Fruit fly (Drosophila melanogaster) whole organism, embryonic: Measurements from ENCODE around the gene CG14515.

Source experiments
- Abd-B ChIP-seq: fragments of 200-800 bp; sonication (Bioruptor generic); optimal IDR thresholded peaks from 2 replicates; lab custom pipeline; 2018; ENCODE audit warnings: missing biosample characterization, mild to moderate bottlenecking, missing genetic modification characterization, moderate library complexity
- BEAF-32 ChIP-seq: fragments of 200-800 bp; sonication (Bioruptor generic); optimal IDR thresholded peaks from 3 replicates; lab custom pipeline; 2017; ENCODE audit warnings: missing biosample characterization, missing genetic modification characterization, mild to moderate bottlenecking, moderate library complexity, missing genetic modification reagents
- Blimp-1 ChIP-seq: fragments of 200-800 bp; sonication (Bioruptor generic); optimal IDR thresholded peaks from 3 replicates; lab custom pipeline; 2018; ENCODE audit warnings: missing biosample characterization, missing genetic modification characterization, mild to moderate bottlenecking, moderate library complexity, missing genetic modification reagents
- CG10274 ChIP-seq: fragments of 200-800 bp; sonication (Bioruptor generic); optimal IDR thresholded peaks from 3 replicates; lab custom pipeline; 2017; ENCODE audit warnings: missing biosample characterization, mild to moderate bottlenecking, missing genetic modification characterization
- CG10654 ChIP-seq: fragments of 200-800 bp; sonication (Bioruptor generic); optimal IDR thresholded peaks from 2 replicates; lab custom pipeline; 2016; ENCODE audit warnings: missing biosample characterization, missing genetic modification characterization
- CG10979 ChIP-seq: fragments of 200-800 bp; sonication (Bioruptor generic); optimal IDR thresholded peaks from 2 replicates; lab custom pipeline; 2018; ENCODE audit warnings: missing biosample characterization, mild to moderate bottlenecking, missing genetic modification characterization, moderate library complexity
- CG11723 ChIP-seq: fragments of 200-800 bp; sonication (Bioruptor generic); optimal IDR thresholded peaks from 2 replicates; lab custom pipeline; 2017; ENCODE audit warnings: missing biosample characterization, mild to moderate bottlenecking, missing genetic modification characterization
- CG13123 ChIP-seq: fragments of 200-800 bp; sonication (Bioruptor generic); optimal IDR thresholded peaks from 2 replicates; lab custom pipeline; 2016; ENCODE audit warnings: missing biosample characterization, missing genetic modification characterization
- CG14014 ChIP-seq: fragments of 200-800 bp; sonication (Bioruptor generic); IDR thresholded peaks from 2 replicates; pipeline ENCODE4 v1.3.6; 2022; ENCODE audit warnings: missing biosample characterization, missing genetic modification characterization
- CG15011 ChIP-seq: fragments of 200-800 bp; sonication (Bioruptor generic); optimal IDR thresholded peaks from 3 replicates; lab custom pipeline; 2018; ENCODE audit warnings: missing biosample characterization, mild to moderate bottlenecking, missing genetic modification characterization
- CG15514 ChIP-seq: fragments of 200-800 bp; sonication (Bioruptor generic); optimal IDR thresholded peaks from 3 replicates; lab custom pipeline; 2017; ENCODE audit warnings: missing biosample characterization, missing genetic modification characterization, mild to moderate bottlenecking, moderate library complexity, missing genetic modification reagents
- CG17186 ChIP-seq: fragments of 200-800 bp; sonication (Bioruptor generic); optimal IDR thresholded peaks from 3 replicates; lab custom pipeline; 2017; ENCODE audit warnings: missing biosample characterization, missing genetic modification reagents, missing genetic modification characterization
- CG2889 ChIP-seq: fragments of 200-800 bp; sonication (Bioruptor generic); IDR thresholded peaks from 3 replicates; pipeline ENCODE4 v1.3.6; 2022; ENCODE audit warnings: missing biosample characterization, missing genetic modification characterization
- CG4282 ChIP-seq: fragments of 200-800 bp; sonication (Bioruptor generic); optimal IDR thresholded peaks from 2 replicates; lab custom pipeline; 2016; ENCODE audit warnings: missing biosample characterization, missing genetic modification characterization
- CG4404 ChIP-seq: fragments of 200-800 bp; sonication (Bioruptor generic); IDR thresholded peaks from 2 replicates; pipeline ENCODE4 v1.3.6; 2022; ENCODE audit warnings: missing biosample characterization, missing genetic modification characterization
- CG4730 ChIP-seq: fragments of 200-800 bp; sonication (Bioruptor generic); IDR thresholded peaks from 2 replicates; pipeline ENCODE4 v1.3.6; 2022; ENCODE audit warnings: missing biosample characterization, missing genetic modification characterization
- CG6813 ChIP-seq: fragments of 200-800 bp; sonication (Bioruptor generic); optimal IDR thresholded peaks from 2 replicates; lab custom pipeline; 2017; ENCODE audit warnings: missing biosample characterization, missing genetic modification characterization, mild to moderate bottlenecking, moderate library complexity, missing genetic modification reagents
- CG8089 ChIP-seq: fragments of 200-800 bp; sonication (Bioruptor generic); optimal IDR thresholded peaks from 3 replicates; lab custom pipeline; 2016; ENCODE audit warnings: missing biosample characterization, missing genetic modification characterization
- CG9437 ChIP-seq: fragments of 200-800 bp; sonication (Bioruptor generic); optimal IDR thresholded peaks from 2 replicates; lab custom pipeline; 2018; ENCODE audit warnings: missing biosample characterization, mild to moderate bottlenecking, missing genetic modification characterization
- CG9727 ChIP-seq: fragments of 200-800 bp; sonication (Bioruptor generic); optimal IDR thresholded peaks from 3 replicates; lab custom pipeline; 2017; ENCODE audit warnings: missing biosample characterization, mild to moderate bottlenecking, missing genetic modification characterization
- Dll ChIP-seq: fragments of 200-800 bp; sonication (Bioruptor generic); IDR thresholded peaks from 4 replicates; pipeline ENCODE4 v1.3.6; 2022; ENCODE audit warnings: missing biosample characterization, missing genetic modification characterization; ENCODE audit not compliant: partially characterized antibody
- Dp ChIP-seq: fragments of 200-800 bp; sonication (Bioruptor generic); optimal IDR thresholded peaks from 2 replicates; lab custom pipeline; 2018; ENCODE audit warnings: missing biosample characterization, mild to moderate bottlenecking, missing genetic modification characterization, moderate library complexity
- Dref ChIP-seq: fragments of 200-800 bp; sonication (Bioruptor generic); IDR thresholded peaks from 2 replicates; pipeline ENCODE4 v1.3.6; 2022; ENCODE audit warnings: missing biosample characterization, missing genetic modification characterization
- Elba2 ChIP-seq: fragments of 200-800 bp; sonication (Bioruptor generic); optimal IDR thresholded peaks from 3 replicates; lab custom pipeline; 2016; ENCODE audit warnings: missing biosample characterization, missing genetic modification characterization
- Fer1 ChIP-seq: fragments of 200-800 bp; sonication (Bioruptor generic); optimal IDR thresholded peaks from 2 replicates; lab custom pipeline; 2017; ENCODE audit warnings: missing biosample characterization, mild to moderate bottlenecking, missing genetic modification characterization
- Gug ChIP-seq: fragments of 200-800 bp; sonication (Bioruptor generic); IDR thresholded peaks from 4 replicates; pipeline ENCODE4 v1.3.6; 2022; ENCODE audit warnings: missing biosample characterization, missing genetic modification characterization
- HLHmδ ChIP-seq: fragments of 200-800 bp; sonication (Bioruptor generic); optimal IDR thresholded peaks from 2 replicates; lab custom pipeline; 2018; ENCODE audit warnings: missing biosample characterization, mild to moderate bottlenecking, missing genetic modification characterization, moderate library complexity
- NK7.1 ChIP-seq: fragments of 200-800 bp; sonication (Bioruptor generic); optimal IDR thresholded peaks from 3 replicates; lab custom pipeline; 2016; ENCODE audit warnings: missing biosample characterization, missing genetic modification characterization
- Oaz ChIP-seq: fragments of 200-800 bp; sonication (Bioruptor generic); IDR thresholded peaks from 2 replicates; pipeline ENCODE4 v1.3.6; 2022; ENCODE audit warnings: missing biosample characterization, missing genetic modification characterization
- Sin3A ChIP-seq: fragments of >200 bp; optimal IDR thresholded peaks from 2 replicates; lab custom pipeline; 2018
- Sry-δ ChIP-seq: fragments of 200-800 bp; sonication (Bioruptor generic); optimal IDR thresholded peaks from 2 replicates; lab custom pipeline; 2016; ENCODE audit warnings: missing biosample characterization, missing genetic modification characterization
- ac ChIP-seq: fragments of 200-800 bp; sonication (Bioruptor generic); optimal IDR thresholded peaks from 3 replicates; lab custom pipeline; 2017; ENCODE audit warnings: missing biosample characterization, mild to moderate bottlenecking, missing genetic modification characterization
- al ChIP-seq: fragments of 200-800 bp; sonication (Bioruptor generic); IDR thresholded peaks from 2 replicates; pipeline ENCODE4 v1.3.6; 2022; ENCODE audit warnings: missing biosample characterization, missing genetic modification characterization
- croc ChIP-seq: fragments of 200-800 bp; sonication (Bioruptor generic); conservative IDR thresholded peaks from 3 replicates; pipeline ENCODE4 v1.3.6; 2022; ENCODE audit warnings: missing biosample characterization, missing genetic modification characterization
- crp ChIP-seq, 2 experiments: fragments of 200-800 bp; sonication (Bioruptor generic); optimal IDR thresholded peaks; 2 replicates in 1 of 2; 3 replicates in 1 of 2; lab custom pipeline; 2017; ENCODE audit warnings: missing biosample characterization in 2 of 2, missing genetic modification characterization in 2 of 2, mild to moderate bottlenecking in 1 of 2, moderate library complexity in 1 of 2
- dm ChIP-seq: fragments of 200-800 bp; sonication (Bioruptor generic); optimal IDR thresholded peaks from 3 replicates; lab custom pipeline; 2016; ENCODE audit warnings: missing biosample characterization, missing genetic modification characterization
- dmrt99B ChIP-seq: fragments of 200-800 bp; sonication (Bioruptor generic); optimal IDR thresholded peaks from 2 replicates; lab custom pipeline; 2018; ENCODE audit warnings: missing biosample characterization, mild to moderate bottlenecking, missing genetic modification characterization, moderate library complexity
- gce ChIP-seq: fragments of 200-800 bp; sonication (Bioruptor generic); IDR thresholded peaks from 3 replicates; pipeline ENCODE4 v1.3.6; 2022; ENCODE audit warnings: missing biosample characterization, missing genetic modification characterization
- inv ChIP-seq: fragments of 200-800 bp; sonication (Bioruptor generic); IDR thresholded peaks from 2 replicates; pipeline ENCODE4 v1.3.6; 2022; ENCODE audit warnings: missing biosample characterization, missing genetic modification characterization; ENCODE audit not compliant: partially characterized antibody
- lmd ChIP-seq: fragments of 200-800 bp; sonication (Bioruptor generic); IDR thresholded peaks from 2 replicates; pipeline ENCODE4 v1.3.6; 2022; ENCODE audit warnings: missing biosample characterization, missing genetic modification characterization
- mam ChIP-seq: fragments of 200-800 bp; sonication (Bioruptor generic); optimal IDR thresholded peaks from 3 replicates; lab custom pipeline; 2016; ENCODE audit warnings: missing biosample characterization, missing genetic modification characterization
- nerfin-2 ChIP-seq: fragments of 200-800 bp; sonication (Bioruptor generic); IDR thresholded peaks from 2 replicates; pipeline ENCODE4 v1.3.6; 2022; ENCODE audit warnings: missing biosample characterization, missing genetic modification characterization; ENCODE audit not compliant: partially characterized antibody
- nmo ChIP-seq: fragments of 200-800 bp; sonication (Bioruptor generic); optimal IDR thresholded peaks from 2 replicates; lab custom pipeline; 2018; ENCODE audit warnings: missing biosample characterization, mild to moderate bottlenecking, missing genetic modification characterization, moderate library complexity
- oc ChIP-seq: fragments of 200-800 bp; sonication (Bioruptor generic); optimal IDR thresholded peaks from 2 replicates; lab custom pipeline; 2018; ENCODE audit warnings: missing biosample characterization, mild to moderate bottlenecking, missing genetic modification characterization, moderate library complexity
- pnt ChIP-seq: fragments of 200-800 bp; sonication (Bioruptor generic); optimal IDR thresholded peaks from 3 replicates; lab custom pipeline; 2016; ENCODE audit warnings: missing biosample characterization, missing genetic modification characterization
- salm ChIP-seq: fragments of 200-800 bp; sonication (Bioruptor generic); optimal IDR thresholded peaks from 2 replicates; lab custom pipeline; 2018; ENCODE audit warnings: missing biosample characterization, mild to moderate bottlenecking, missing genetic modification characterization
- sna ChIP-seq: fragments of 200-800 bp; sonication (Bioruptor generic); IDR thresholded peaks from 2 replicates; pipeline ENCODE4 v1.3.6; 2022; ENCODE audit warnings: missing biosample characterization, missing genetic modification characterization; ENCODE audit not compliant: partially characterized antibody
- tll ChIP-seq, 2 experiments: fragments of 200-800 bp in 1 of 2; fragments of >200 bp in 1 of 2; sonication (Bioruptor generic) in 1 of 2; optimal IDR thresholded peaks; 2 replicates each; lab custom pipeline; 2017 to 2019; ENCODE audit warnings: missing biosample characterization in 2 of 2, missing genetic modification characterization in 2 of 2, mild to moderate bottlenecking in 1 of 2, moderate library complexity in 1 of 2
- unc-4 ChIP-seq: fragments of 200-800 bp; sonication (Bioruptor generic); IDR thresholded peaks from 2 replicates; pipeline ENCODE4 v1.3.6; 2022; ENCODE audit warnings: missing biosample characterization, missing genetic modification characterization; ENCODE audit not compliant: partially characterized antibody
- vvl ChIP-seq: fragments of 200-800 bp; sonication (Bioruptor generic); IDR thresholded peaks from 2 replicates; pipeline ENCODE4 v1.3.6; 2022; ENCODE audit warnings: missing biosample characterization, missing genetic modification characterization
- zfh1 ChIP-seq: fragments of 200-800 bp; sonication (Bioruptor generic); IDR thresholded peaks from 3 replicates; pipeline ENCODE4 v1.3.6; 2022; ENCODE audit warnings: missing biosample characterization, missing genetic modification characterization

The CG14515 gene

DNA sequence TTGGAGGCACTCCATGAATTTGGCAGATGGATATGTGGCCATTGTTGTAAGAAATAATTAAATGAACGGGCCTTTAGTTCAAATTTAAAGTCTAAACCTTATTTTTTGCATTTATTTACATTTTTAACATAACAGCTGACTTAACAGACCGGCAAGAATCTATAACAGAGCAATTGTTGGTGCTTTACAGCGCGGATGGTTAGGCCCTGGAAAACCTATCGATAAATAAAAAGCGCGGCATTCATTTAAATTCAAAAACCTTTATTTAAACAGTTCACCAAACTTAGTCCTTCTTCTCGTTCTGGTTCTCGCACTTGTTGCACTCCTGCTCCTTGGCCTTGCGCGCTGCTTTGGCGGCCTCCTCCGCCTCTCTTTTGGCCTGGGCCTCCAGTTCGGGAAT is 5.1 kb downstream of the CG14515 start, which contains the start of gene Mesh1 (continued):
- TF ChIP-seq vvl (GFP tag; lab: Robert Waterston, UW) (no peak), pnt (GFP tag; lab: Kevin White, UChicago) (no peak), CG14014 (GFP tag; lab: Robert Waterston, UW) (no peak), dmrt99B (tag; lab: Kevin White, UChicago) (no peak), Sry-δ (GFP tag; lab: Kevin White, UChicago) (peak; percentile 6), CG9437 (no peak), CG10274 (no peak), dm (GFP tag; lab: Kevin White, UChicago) (no peak), gce (GFP tag; lab: Robert Waterston, UW) (no peak), salm (tag; lab: Kevin White, UChicago) (no peak), CG2889 (GFP tag; lab: Robert Waterston, UW) (no peak), Abd-B (GFP tag; lab: Kevin White, UChicago) (no peak), zfh1 (no peak), CG13123 (GFP tag; lab: Kevin White, UChicago) (no peak), crp (GFP tag; optimal IDR thresholded peaks at IDR 0.05; lab: Kevin White, UChicago) (peak in 1 of 2 experiments; percentile 86), CG4404 (no peak), CG10654 (no peak), Oaz (GFP tag; lab: Robert Waterston, UW) (no peak), HLHmδ (GFP tag; lab: Kevin White, UChicago) (no peak), CG11723 (GFP tag; lab: Kevin White, UChicago) (no peak), CG4730 (GFP tag; lab: Robert Waterston, UW) (no peak), CG9727 (GFP tag; lab: Kevin White, UChicago) (no peak), CG15514 (GFP tag; lab: Kevin White, UChicago) (peak; percentile 9), lmd (GFP tag; lab: Robert Waterston, UW) (no peak), al (GFP tag; lab: Robert Waterston, UW) (no peak), croc (GFP tag; lab: Robert Waterston, UW) (no peak), CG4282 (GFP tag; lab: Kevin White, UChicago) (no peak), tll (GFP tag; optimal IDR thresholded peaks at IDR 0.05; lab: Kevin White, UChicago) (no peak), Dref (peak; percentile 69), sna (GFP tag; lab: Robert Waterston, UW) (no peak), unc-4 (GFP tag; lab: Robert Waterston, UW) (no peak), Blimp-1 (GFP tag; lab: Kevin White, UChicago) (no peak), CG10979 (tag; lab: Kevin White, UChicago) (no peak), Dp (GFP tag; lab: Kevin White, UChicago) (peak; percentile 88), mam (GFP tag; lab: Kevin White, UChicago) (no peak), Dll (peak; percentile 46; the same call in 1 of the 4 replicates), Sin3A (lab: Kevin White, UChicago) (no peak), CG15011 (GFP tag; lab: Kevin White, UChicago) (no peak), ac (no peak), oc (tag; lab: Kevin White, UChicago) (no peak), inv (GFP tag; lab: Robert Waterston, UW) (no peak), CG6813 (GFP tag; lab: Kevin White, UChicago) (no peak), nerfin-2 (GFP tag; lab: Robert Waterston, UW) (no peak), Gug (no peak), nmo (GFP tag; lab: Kevin White, UChicago) (no peak), Fer1 (no peak), CG17186 (GFP tag; lab: Kevin White, UChicago) (peak; percentile 82), Elba2 (GFP tag; lab: Kevin White, UChicago) (no peak), BEAF-32 (GFP tag; lab: Kevin White, UChicago) (peak; percentile 34), NK7.1 (GFP tag; lab: Kevin White, UChicago) (no peak), CG8089 (GFP tag; lab: Kevin White, UChicago) (no peak)
